In genomic region chr3L:17603528-17604414, dm6 we compare ENCODE assay signal across 3 fruit fly cellular contexts.
TF ChIP-seq lines count a peak whose summit lies in the region.

No protein-coding gene starts in this region.

TF ChIP-seq in whole organism, adult, 20 proteins besides CTCF, POLR2A, EP300 and RAD21 (continued from another document):
- peak; percentile 53 for TF ChIP-seq Mnt (GFP tag; optimal IDR thresholded peaks at IDR 0.05; lab: Kevin White, UChicago)
- TF ChIP-seq ovo (GFP tag; optimal IDR thresholded peaks at IDR 0.05; lab: Kevin White, UChicago): peak; percentile 79

TF ChIP-seq in whole organism, embryonic, 481 proteins besides CTCF, POLR2A, EP300 and RAD21 (continued from another document):
- TF ChIP-seq CG8290 (GFP tag; optimal IDR thresholded peaks at IDR 0.05; lab: Kevin White, UChicago): no peak
- no peak for TF ChIP-seq CG8290 (tag; optimal IDR thresholded peaks at IDR 0.05; lab: Kevin White, UChicago)
- no peak for TF ChIP-seq gce (GFP tag; IDR thresholded peaks at IDR 0.05; lab: Robert Waterston, UW)
- TF ChIP-seq PHDP (tag; optimal IDR thresholded peaks at IDR 0.05; lab: Kevin White, UChicago): no peak
- no peak for TF ChIP-seq CG7372 (GFP tag; IDR thresholded peaks at IDR 0.05; lab: Robert Waterston, UW)
- no peak for TF ChIP-seq Kr (GFP tag; optimal IDR thresholded peaks at IDR 0.05; lab: Kevin White, UChicago)
- 0 out of 2 replicates have a peak, but pooled peaks have one; percentile 41 for TF ChIP-seq rib (GFP tag; IDR thresholded peaks at IDR 0.05; lab: Robert Waterston, UW)
- TF ChIP-seq Med (GFP tag; lab: Kevin White, UChicago): peak; percentile 61
- no peak for TF ChIP-seq klu (GFP tag; IDR thresholded peaks at IDR 0.05; lab: Robert Waterston, UW)
- peak in 1 of 2 experiments; percentile 39 for TF ChIP-seq Eip74EF (GFP tag; optimal IDR thresholded peaks at IDR 0.05; lab: Kevin White, UChicago)
- peak; percentile 7 for TF ChIP-seq CG15269 (tag; optimal IDR thresholded peaks at IDR 0.05; lab: Kevin White, UChicago)
- peak; percentile 27 for TF ChIP-seq Sox100B (GFP tag; optimal IDR thresholded peaks at IDR 0.05; lab: Kevin White, UChicago)
- no peak for TF ChIP-seq CG11398 (GFP tag; optimal IDR thresholded peaks at IDR 0.05; lab: Kevin White, UChicago)
- peak; percentile 56 for TF ChIP-seq cg (GFP tag; optimal IDR thresholded peaks at IDR 0.05; lab: Kevin White, UChicago)
- no peak for TF ChIP-seq fd102C (GFP tag; optimal IDR thresholded peaks at IDR 0.05; lab: Kevin White, UChicago)
- no peak for TF ChIP-seq BEAF-32 (GFP tag; optimal IDR thresholded peaks at IDR 0.05; lab: Kevin White, UChicago)
- peak; percentile 5 for TF ChIP-seq Sox102F (GFP tag; optimal IDR thresholded peaks at IDR 0.05; lab: Kevin White, UChicago)
- no peak for TF ChIP-seq dimm (GFP tag; IDR thresholded peaks at IDR 0.05; lab: Robert Waterston, UW)
- no peak for TF ChIP-seq toy (GFP tag; IDR thresholded peaks at IDR 0.05; lab: Robert Waterston, UW)
- no peak for TF ChIP-seq CG4820 (GFP tag; optimal IDR thresholded peaks at IDR 0.05; lab: Kevin White, UChicago)
- TF ChIP-seq NfI (GFP tag; optimal IDR thresholded peaks at IDR 0.05; lab: Kevin White, UChicago): no peak
- no peak for TF ChIP-seq zf30C (GFP tag; optimal IDR thresholded peaks at IDR 0.05; lab: Kevin White, UChicago)
- TF ChIP-seq run (tag; optimal IDR thresholded peaks at IDR 0.05; lab: Kevin White, UChicago): no peak
- TF ChIP-seq TFAM (GFP tag; optimal IDR thresholded peaks at IDR 0.05; lab: Kevin White, UChicago): no peak
- TF ChIP-seq bcd (GFP tag; optimal IDR thresholded peaks at IDR 0.05; lab: Kevin White, UChicago): peak; percentile 6
- peak; percentile 35 for TF ChIP-seq CG2678 (tag; optimal IDR thresholded peaks at IDR 0.05; lab: Kevin White, UChicago)
- no peak for TF ChIP-seq gfzf (GFP tag; optimal IDR thresholded peaks at IDR 0.05; lab: Kevin White, UChicago)
- no peak for TF ChIP-seq CG8478 (optimal IDR thresholded peaks at IDR 0.05; lab: Kevin White, UChicago)
- TF ChIP-seq CG7987 (GFP tag; optimal IDR thresholded peaks at IDR 0.05; lab: Kevin White, UChicago): no peak
- TF ChIP-seq gcm2 (GFP tag; optimal IDR thresholded peaks at IDR 0.05; lab: Kevin White, UChicago): no peak
- no peak for TF ChIP-seq Nf-YB (GFP tag; optimal IDR thresholded peaks at IDR 0.05; lab: Kevin White, UChicago)
- no peak for TF ChIP-seq MTF-1 (GFP tag; optimal IDR thresholded peaks at IDR 0.05; lab: Kevin White, UChicago; ENCODE audit: borderline replicate concordance)
- no peak for TF ChIP-seq gt (GFP tag; IDR thresholded peaks at IDR 0.05; lab: Robert Waterston, UW)
- TF ChIP-seq CG10147 (GFP tag; optimal IDR thresholded peaks at IDR 0.05; lab: Kevin White, UChicago): no peak
- TF ChIP-seq pho (GFP tag; optimal IDR thresholded peaks at IDR 0.05; lab: Kevin White, UChicago): no peak
- no peak for TF ChIP-seq zen (tag; optimal IDR thresholded peaks at IDR 0.05; lab: Kevin White, UChicago)
- TF ChIP-seq trh (GFP tag; optimal IDR thresholded peaks at IDR 0.05; lab: Kevin White, UChicago): no peak
- TF ChIP-seq CG14014 (GFP tag; IDR thresholded peaks at IDR 0.05; lab: Robert Waterston, UW): no peak
- TF ChIP-seq CG6272 (GFP tag; IDR thresholded peaks at IDR 0.05; lab: Robert Waterston, UW): no peak
- TF ChIP-seq ftz-f1 (GFP tag; optimal IDR thresholded peaks at IDR 0.05; lab: Kevin White, UChicago): peak; percentile 24
- TF ChIP-seq Atf6 (GFP tag; IDR thresholded peaks at IDR 0.05; lab: Robert Waterston, UW): no peak
- TF ChIP-seq Dll (GFP tag; IDR thresholded peaks at IDR 0.05; lab: Robert Waterston, UW; ENCODE audit: partially characterized antibody): no peak
- peak; percentile 75 for TF ChIP-seq Drgx (GFP tag; IDR thresholded peaks at IDR 0.05; lab: Robert Waterston, UW)
- peak; percentile 49 for TF ChIP-seq CG11504 (tag; optimal IDR thresholded peaks at IDR 0.05; lab: Kevin White, UChicago)
- peak; percentile 29 for TF ChIP-seq CG7839 (tag; optimal IDR thresholded peaks at IDR 0.05; lab: Kevin White, UChicago)
- TF ChIP-seq CG9932 (GFP tag; IDR thresholded peaks at IDR 0.05; lab: Robert Waterston, UW): no peak

TF ChIP-seq in whole organism, prepupa, 60 proteins besides CTCF, POLR2A, EP300 and RAD21 (continued from another document):
- no peak for TF ChIP-seq ss (GFP tag; optimal IDR thresholded peaks at IDR 0.05; lab: Kevin White, UChicago)
- peak; percentile 23 for TF ChIP-seq pdm3 (GFP tag; optimal IDR thresholded peaks at IDR 0.05; lab: Kevin White, UChicago)
- TF ChIP-seq CG8319 (GFP tag; optimal IDR thresholded peaks at IDR 0.05; lab: Kevin White, UChicago): no peak
- TF ChIP-seq CG11294 (GFP tag; IDR thresholded peaks at IDR 0.05; lab: Robert Waterston, UW): peak; percentile 18; the same call in 1 of the 2 replicates
- TF ChIP-seq CG3032 (tag; optimal IDR thresholded peaks at IDR 0.05; lab: Kevin White, UChicago): peak; percentile 13
- TF ChIP-seq CG15336 (GFP tag; IDR thresholded peaks at IDR 0.05; lab: Robert Waterston, UW): peak; percentile 32; the same call in 1 of the 2 replicates
- TF ChIP-seq fd59A (GFP tag; optimal IDR thresholded peaks at IDR 0.05; lab: Kevin White, UChicago): no peak
- peak; percentile 47 for TF ChIP-seq Eip78C (GFP tag; lab: Kevin White, UChicago)
- TF ChIP-seq CG8632 (GFP tag; optimal IDR thresholded peaks at IDR 0.05; lab: Kevin White, UChicago): no peak
- no peak for TF ChIP-seq lz (GFP tag; optimal IDR thresholded peaks at IDR 0.05; lab: Kevin White, UChicago)
- peak; percentile 2 for TF ChIP-seq CG16779 (tag; optimal IDR thresholded peaks at IDR 0.05; lab: Kevin White, UChicago)
- no peak for TF ChIP-seq spab (GFP tag; optimal IDR thresholded peaks at IDR 0.05; lab: Kevin White, UChicago)
- no peak for TF ChIP-seq CG1621 (tag; optimal IDR thresholded peaks at IDR 0.05; lab: Kevin White, UChicago)
- TF ChIP-seq CG10669 (GFP tag; optimal IDR thresholded peaks at IDR 0.05; lab: Kevin White, UChicago): peak; percentile 68
- no peak for TF ChIP-seq vri (GFP tag; optimal IDR thresholded peaks at IDR 0.05; lab: Kevin White, UChicago)
- TF ChIP-seq CG31627 (GFP tag; optimal IDR thresholded peaks at IDR 0.05; lab: Kevin White, UChicago): no peak
- TF ChIP-seq Sox15 (GFP tag; optimal IDR thresholded peaks at IDR 0.05; lab: Kevin White, UChicago): no peak
- TF ChIP-seq Hr4 (GFP tag; optimal IDR thresholded peaks at IDR 0.05; lab: Kevin White, UChicago): peak; percentile 21
- peak; percentile 69; the same call in 2 of the 3 replicates for TF ChIP-seq eg (GFP tag; IDR thresholded peaks at IDR 0.05; lab: Robert Waterston, UW)
- TF ChIP-seq Blimp-1 (GFP tag; optimal IDR thresholded peaks at IDR 0.05; lab: Kevin White, UChicago): no peak
- no peak for TF ChIP-seq Sox14 (GFP tag; optimal IDR thresholded peaks at IDR 0.05; lab: Kevin White, UChicago)
- TF ChIP-seq acj6 (GFP tag; optimal IDR thresholded peaks at IDR 0.05; lab: Kevin White, UChicago): peak; percentile 29
- TF ChIP-seq CG4318 (GFP tag; optimal IDR thresholded peaks at IDR 0.05; lab: Kevin White, UChicago): no peak
- TF ChIP-seq Sox102F (GFP tag; optimal IDR thresholded peaks at IDR 0.05; lab: Kevin White, UChicago): no peak
- TF ChIP-seq CG11762 (GFP tag; optimal IDR thresholded peaks at IDR 0.05; lab: Kevin White, UChicago; ENCODE audit: insufficient read depth): no peak
- no peak for TF ChIP-seq CG6854 (GFP tag; optimal IDR thresholded peaks at IDR 0.05; lab: Kevin White, UChicago)
- no peak for TF ChIP-seq Ets21C (GFP tag; optimal IDR thresholded peaks at IDR 0.05; lab: Kevin White, UChicago)
- no peak for TF ChIP-seq CG6276 (GFP tag; optimal IDR thresholded peaks at IDR 0.05; lab: Kevin White, UChicago)
- TF ChIP-seq CG8119 (GFP tag; IDR thresholded peaks at IDR 0.05; lab: Robert Waterston, UW): peak; percentile 50; the same call in 1 of the 3 replicates
- TF ChIP-seq Ets96B (tag; optimal IDR thresholded peaks at IDR 0.05; lab: Kevin White, UChicago): no peak
- TF ChIP-seq achi (GFP tag; optimal IDR thresholded peaks at IDR 0.05; lab: Kevin White, UChicago): peak; percentile 34
- TF ChIP-seq dsx (GFP tag; optimal IDR thresholded peaks at IDR 0.05; lab: Kevin White, UChicago; ENCODE audit: poor library complexity, severe bottlenecking): no peak
- TF ChIP-seq Met (GFP tag; optimal IDR thresholded peaks at IDR 0.05; lab: Kevin White, UChicago): no peak
- no peak for TF ChIP-seq CG34406 (GFP tag; optimal IDR thresholded peaks at IDR 0.05; lab: Kevin White, UChicago)
- no peak for TF ChIP-seq svp (GFP tag; lab: Kevin White, UChicago)
- TF ChIP-seq Hr39 (GFP tag; optimal IDR thresholded peaks at IDR 0.05; lab: Kevin White, UChicago): no peak
- no peak for TF ChIP-seq CG6792 (GFP tag; optimal IDR thresholded peaks at IDR 0.05; lab: Kevin White, UChicago)
- TF ChIP-seq CG9139 (GFP tag; optimal IDR thresholded peaks at IDR 0.05; lab: Kevin White, UChicago): no peak
- peak; percentile 51 for TF ChIP-seq OdsH (GFP tag; optimal IDR thresholded peaks at IDR 0.05; lab: Kevin White, UChicago)
